Worm (Caenorhabditis elegans): ENCODE results near the gene aco-2.

DNA sequence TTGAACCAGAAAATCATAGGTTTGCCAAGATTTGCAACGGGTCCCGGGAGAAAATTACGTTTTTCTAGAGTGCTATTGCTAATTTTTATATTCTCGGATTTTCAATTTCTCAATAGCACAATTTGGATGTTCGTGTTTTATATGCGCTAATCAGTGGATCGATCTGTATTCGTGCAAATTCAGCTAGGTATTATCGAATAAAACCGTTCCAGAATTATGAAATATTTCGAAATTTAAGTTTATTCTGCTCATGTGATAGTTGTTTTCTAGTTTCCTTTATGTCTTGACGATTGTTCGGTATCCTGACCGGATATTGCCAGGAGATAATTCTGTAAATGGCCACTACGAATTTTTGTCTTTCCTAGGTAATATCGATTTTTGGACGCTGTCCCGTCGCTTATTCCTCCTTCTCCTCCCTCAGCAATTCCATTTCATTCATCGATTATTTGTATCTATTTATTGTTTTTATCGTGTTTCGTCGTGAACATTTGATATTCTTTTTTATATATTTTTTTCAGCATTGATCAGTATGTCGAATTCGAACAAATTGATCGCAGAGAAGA is 36.8 kb downstream of the aco-2 start, which contains the start of gene cit-1.2:
- no peak for TF ChIP-seq nhr-237 (tag; optimal IDR thresholded peaks at IDR 0.05)
- TF ChIP-seq unc-130 (GFP tag; optimal IDR thresholded peaks at IDR 0.05): no peak
- no peak for TF ChIP-seq unc-62 (GFP tag; optimal IDR thresholded peaks at IDR 0.05 in 1 of 2)
- TF ChIP-seq unc-62 (tag; optimal IDR thresholded peaks at IDR 0.05): no peak
- no peak for TF ChIP-seq lin-15B (tag; optimal IDR thresholded peaks at IDR 0.05)
- TF ChIP-seq lin-1 (GFP tag; IDR thresholded peaks at IDR 0.05): no peak
- TF ChIP-seq attf-4 (tag; optimal IDR thresholded peaks at IDR 0.05): no peak
- no peak for TF ChIP-seq unc-39 (tag; optimal IDR thresholded peaks at IDR 0.05)
- no peak for TF ChIP-seq snpc-4 (tag; optimal IDR thresholded peaks at IDR 0.05)
- no peak for TF ChIP-seq duxl-1 (tag; optimal IDR thresholded peaks at IDR 0.05; ENCODE audit: poor library complexity)
- TF ChIP-seq nhr-11 (tag; optimal IDR thresholded peaks at IDR 0.05): no peak
- TF ChIP-seq lin-13 (GFP tag; optimal IDR thresholded peaks at IDR 0.05): no peak
- no peak for TF ChIP-seq daf-16 (GFP tag; optimal IDR thresholded peaks at IDR 0.05)
- TF ChIP-seq daf-16 (tag; optimal IDR thresholded peaks at IDR 0.05): no peak

Data from whole organism, L4 larva.